Fruit fly (Drosophila melanogaster) whole organism, prepupa: ENCODE data around the gene CG2972.

Experiments
- CG10631 ChIP-seq: fragments of 200-800 bp; sonication (Bioruptor generic); optimal IDR thresholded peaks from 2 replicates; lab custom pipeline; 2016; ENCODE audit warnings: missing biosample characterization, missing genetic modification characterization
- CG10669 ChIP-seq: fragments of 200-800 bp; sonication (Bioruptor generic); optimal IDR thresholded peaks from 3 replicates; lab custom pipeline; 2018; ENCODE audit warnings: missing biosample characterization, mild to moderate bottlenecking, missing genetic modification characterization, moderate library complexity
- CG11762 ChIP-seq: fragments of 200-800 bp; sonication (Bioruptor generic); optimal IDR thresholded peaks from 3 replicates; lab custom pipeline; 2016; ENCODE audit warnings: missing biosample characterization, missing genetic modification characterization; ENCODE audit not compliant: insufficient read depth
- CG11902 ChIP-seq: fragments of 200-800 bp; sonication (Bioruptor generic); optimal IDR thresholded peaks from 3 replicates; lab custom pipeline; 2016; ENCODE audit warnings: missing biosample characterization, missing genetic modification characterization
- CG1621 ChIP-seq: fragments of 200-800 bp; sonication (Bioruptor generic); optimal IDR thresholded peaks from 3 replicates; lab custom pipeline; 2018; ENCODE audit warnings: missing biosample characterization, mild to moderate bottlenecking, missing genetic modification characterization
- CG16779 ChIP-seq: fragments of 200-800 bp; sonication (Bioruptor generic); optimal IDR thresholded peaks from 3 replicates; lab custom pipeline; 2017; ENCODE audit warnings: missing biosample characterization, mild to moderate bottlenecking, missing genetic modification characterization
- CG3032 ChIP-seq: fragments of 200-800 bp; optimal IDR thresholded peaks from 2 replicates; lab custom pipeline; 2019; ENCODE audit warnings: missing biosample characterization, mild to moderate bottlenecking, missing genetic modification characterization, moderate library complexity
- CG31627 ChIP-seq: fragments of 200-800 bp; sonication (Bioruptor generic); optimal IDR thresholded peaks from 3 replicates; lab custom pipeline; 2016; ENCODE audit warnings: missing biosample characterization, missing genetic modification characterization
- CG32006 ChIP-seq: fragments of 200-800 bp; sonication (Bioruptor generic); optimal IDR thresholded peaks from 3 replicates; lab custom pipeline; 2017; ENCODE audit warnings: missing biosample characterization, mild to moderate bottlenecking, missing genetic modification characterization
- CG34406 ChIP-seq: fragments of 200-800 bp; sonication (Bioruptor generic); optimal IDR thresholded peaks from 3 replicates; lab custom pipeline; 2016; ENCODE audit warnings: missing biosample characterization, missing genetic modification characterization
- CG3919 ChIP-seq: fragments of 200-800 bp; sonication (Bioruptor generic); optimal IDR thresholded peaks from 3 replicates; lab custom pipeline; 2016; ENCODE audit warnings: missing biosample characterization, missing genetic modification characterization
- CG4318 ChIP-seq: fragments of 200-800 bp; sonication (Bioruptor generic); optimal IDR thresholded peaks from 3 replicates; lab custom pipeline; 2017; ENCODE audit warnings: missing biosample characterization, mild to moderate bottlenecking, missing genetic modification characterization
- CG6163 ChIP-seq: fragments of 200-800 bp; sonication (Bioruptor generic); IDR thresholded peaks from 3 replicates; pipeline ENCODE4 v1.3.6; 2022; ENCODE audit warnings: missing biosample characterization, missing genetic modification characterization
- CG6276 ChIP-seq: fragments of 200-800 bp; sonication (Bioruptor generic); optimal IDR thresholded peaks from 2 replicates; lab custom pipeline; 2017; ENCODE audit warnings: missing biosample characterization, mild to moderate bottlenecking, missing genetic modification characterization
- CG6854 ChIP-seq: fragments of 200-800 bp; sonication (Bioruptor generic); optimal IDR thresholded peaks from 2 replicates; lab custom pipeline; 2017; ENCODE audit warnings: missing biosample characterization, mild to moderate bottlenecking, missing genetic modification characterization
- CG8319 ChIP-seq: fragments of 200-800 bp; sonication (Bioruptor generic); optimal IDR thresholded peaks from 3 replicates; lab custom pipeline; 2016; ENCODE audit warnings: missing biosample characterization, missing genetic modification characterization
- CG8632 ChIP-seq: fragments of 200-800 bp; sonication (Bioruptor generic); optimal IDR thresholded peaks from 3 replicates; lab custom pipeline; 2016; ENCODE audit warnings: missing biosample characterization, missing genetic modification characterization
- CG9139 ChIP-seq: fragments of 200-800 bp; sonication (Bioruptor generic); optimal IDR thresholded peaks from 3 replicates; lab custom pipeline; 2017; ENCODE audit warnings: missing biosample characterization, mild to moderate bottlenecking, missing genetic modification characterization
- Eip75B ChIP-seq: fragments of 200-800 bp; sonication (Bioruptor generic); optimal IDR thresholded peaks from 3 replicates; lab custom pipeline; 2016; ENCODE audit warnings: missing biosample characterization, missing genetic modification characterization
- Eip78C ChIP-seq: fragments of 200-800 bp; sonication (Bioruptor generic); peaks from one replicate; lab custom pipeline; 2016; ENCODE audit warnings: missing biosample characterization, missing genetic modification characterization
- Eip93F ChIP-seq: fragments of 200-800 bp; sonication (Bioruptor generic); optimal IDR thresholded peaks from 2 replicates; lab custom pipeline; 2016; ENCODE audit warnings: missing biosample characterization, mild to moderate bottlenecking, missing genetic modification characterization
- Ets21C ChIP-seq: fragments of 200-800 bp; sonication (Bioruptor generic); optimal IDR thresholded peaks from 3 replicates; lab custom pipeline; 2016; ENCODE audit warnings: missing biosample characterization, missing genetic modification characterization
- Ets96B ChIP-seq: fragments of 200-800 bp; optimal IDR thresholded peaks from 2 replicates; lab custom pipeline; 2019; ENCODE audit warnings: missing biosample characterization, mild to moderate bottlenecking, missing genetic modification characterization, moderate library complexity
- Gug ChIP-seq: fragments of 200-800 bp; sonication (Bioruptor generic); IDR thresholded peaks from 2 replicates; pipeline ENCODE4 v1.3.6; 2022; ENCODE audit warnings: missing biosample characterization, missing genetic modification characterization
- Hr39 ChIP-seq: fragments of 200-800 bp; sonication (Bioruptor generic); optimal IDR thresholded peaks from 2 replicates; lab custom pipeline; 2016; ENCODE audit warnings: missing biosample characterization, missing genetic modification characterization
- Hr4 ChIP-seq: fragments of 200-800 bp; sonication (Bioruptor generic); optimal IDR thresholded peaks from 3 replicates; lab custom pipeline; 2016; ENCODE audit warnings: missing biosample characterization, missing genetic modification characterization
- Lpt ChIP-seq: fragments of 200-800 bp; sonication (Bioruptor generic); optimal IDR thresholded peaks from 3 replicates; lab custom pipeline; 2016; ENCODE audit warnings: missing biosample characterization, missing genetic modification characterization
- Met ChIP-seq: fragments of 200-800 bp; sonication (Bioruptor generic); optimal IDR thresholded peaks from 3 replicates; lab custom pipeline; 2016; ENCODE audit warnings: missing biosample characterization, missing genetic modification characterization
- OdsH ChIP-seq: fragments of 200-800 bp; sonication (Bioruptor generic); optimal IDR thresholded peaks from 3 replicates; lab custom pipeline; 2016; ENCODE audit warnings: missing biosample characterization, missing genetic modification characterization
- Smox ChIP-seq: fragments of 200-800 bp; sonication (Bioruptor generic); optimal IDR thresholded peaks from 3 replicates; lab custom pipeline; 2016; ENCODE audit warnings: missing biosample characterization, missing genetic modification characterization
- Sox102F ChIP-seq: fragments of 200-800 bp; sonication (Bioruptor generic); optimal IDR thresholded peaks from 2 replicates; lab custom pipeline; 2016; ENCODE audit warnings: missing biosample characterization, mild to moderate bottlenecking, missing genetic modification characterization
- Sox15 ChIP-seq: fragments of 200-800 bp; sonication (Bioruptor generic); optimal IDR thresholded peaks from 3 replicates; lab custom pipeline; 2016; ENCODE audit warnings: missing biosample characterization, missing genetic modification characterization
- achi ChIP-seq: fragments of 200-800 bp; sonication (Bioruptor generic); optimal IDR thresholded peaks from 3 replicates; lab custom pipeline; 2016; ENCODE audit warnings: missing biosample characterization, missing genetic modification characterization
- acj6 ChIP-seq: fragments of 200-800 bp; sonication (Bioruptor generic); optimal IDR thresholded peaks from 3 replicates; lab custom pipeline; 2016; ENCODE audit warnings: missing biosample characterization, missing genetic modification characterization
- cyc ChIP-seq: fragments of 200-800 bp; sonication (Bioruptor generic); optimal IDR thresholded peaks from 3 replicates; lab custom pipeline; 2016; ENCODE audit warnings: missing biosample characterization, missing genetic modification characterization
- dac ChIP-seq: fragments of 200-800 bp; sonication (Bioruptor generic); optimal IDR thresholded peaks from 2 replicates; lab custom pipeline; 2017; ENCODE audit warnings: missing biosample characterization, mild to moderate bottlenecking, missing genetic modification characterization
- eg ChIP-seq: fragments of 200-800 bp; sonication (Bioruptor generic); IDR thresholded peaks from 3 replicates; pipeline ENCODE4 v1.3.6; 2022; ENCODE audit warnings: missing biosample characterization, missing genetic modification characterization
- esn ChIP-seq: fragments of 200-800 bp; sonication (Bioruptor generic); optimal IDR thresholded peaks from 2 replicates; lab custom pipeline; 2016; ENCODE audit warnings: missing biosample characterization, mild to moderate bottlenecking, missing genetic modification characterization, moderate library complexity
- fd59A ChIP-seq: fragments of 200-800 bp; sonication (Bioruptor generic); optimal IDR thresholded peaks from 2 replicates; lab custom pipeline; 2017; ENCODE audit warnings: missing biosample characterization, mild to moderate bottlenecking, missing genetic modification characterization, missing genetic modification reagents
- fd85E ChIP-seq: fragments of 200-800 bp; sonication (Bioruptor generic); optimal IDR thresholded peaks from 3 replicates; lab custom pipeline; 2016; ENCODE audit warnings: missing biosample characterization, missing genetic modification characterization
- fkh ChIP-seq: fragments of 200-800 bp; sonication (Bioruptor generic); optimal IDR thresholded peaks from 3 replicates; lab custom pipeline; 2017; ENCODE audit warnings: missing biosample characterization, mild to moderate bottlenecking, missing genetic modification characterization, moderate library complexity
- lz ChIP-seq: fragments of 200-800 bp; sonication (Bioruptor generic); optimal IDR thresholded peaks from 3 replicates; lab custom pipeline; 2016; ENCODE audit warnings: missing biosample characterization, missing genetic modification characterization
- net ChIP-seq: fragments of 200-800 bp; sonication (Bioruptor generic); optimal IDR thresholded peaks from 3 replicates; lab custom pipeline; 2016; ENCODE audit warnings: missing biosample characterization, missing genetic modification characterization
- pdm3 ChIP-seq: fragments of 200-800 bp; sonication (Bioruptor generic); optimal IDR thresholded peaks from 3 replicates; lab custom pipeline; 2016; ENCODE audit warnings: missing biosample characterization, missing genetic modification characterization
- salr ChIP-seq, 2 experiments: fragments of 200-800 bp; sonication (Bioruptor generic); optimal IDR thresholded peaks; 3 replicates each; lab custom pipeline; 2016 to 2018; ENCODE audit warnings: missing biosample characterization in 2 of 2, missing genetic modification characterization in 2 of 2, mild to moderate bottlenecking in 1 of 2
- ss ChIP-seq, 2 experiments: fragments of 200-800 bp; sonication (Bioruptor generic); optimal IDR thresholded peaks; 2 replicates in 1 of 2; 3 replicates in 1 of 2; lab custom pipeline; 2017 to 2018; ENCODE audit warnings: mild to moderate bottlenecking in 2 of 2, missing biosample characterization in 2 of 2, missing genetic modification characterization in 2 of 2, moderate library complexity in 1 of 2
- svp ChIP-seq: fragments of 200-800 bp; sonication (Bioruptor generic); peaks from one replicate; lab custom pipeline; 2016; ENCODE audit warnings: missing biosample characterization, missing genetic modification characterization
- topi ChIP-seq: fragments of 200-800 bp; sonication (Bioruptor generic); optimal IDR thresholded peaks from 3 replicates; lab custom pipeline; 2016; ENCODE audit warnings: missing biosample characterization, missing genetic modification characterization
- vri ChIP-seq: fragments of 200-800 bp; sonication (Bioruptor generic); optimal IDR thresholded peaks from 3 replicates; lab custom pipeline; 2016; ENCODE audit warnings: missing biosample characterization, mild to moderate bottlenecking, missing genetic modification characterization

The CG2972 gene

DNA sequence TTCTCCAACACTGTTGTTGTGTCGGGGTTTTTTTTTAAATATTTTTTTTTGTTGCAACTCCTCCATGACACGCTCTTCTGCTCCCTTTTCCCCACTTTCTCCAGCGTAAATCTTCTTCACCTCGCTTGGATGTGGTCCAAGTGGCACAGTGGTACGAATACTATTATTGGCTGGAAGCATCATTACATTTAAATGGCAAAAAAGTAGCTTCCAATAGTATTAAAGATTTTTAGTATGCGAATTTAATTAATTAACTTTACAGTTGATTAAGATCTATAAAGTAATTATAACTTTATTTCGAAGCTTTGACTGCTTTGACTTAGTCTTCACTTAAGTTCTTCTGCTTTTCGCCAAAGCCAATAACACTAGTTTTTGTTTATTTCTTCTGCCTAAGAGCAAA lies 35.4 kb downstream of the CG2972 start (continued):
- TF ChIP-seq cyc, result peak; percentile 16
- no peak for TF ChIP-seq Sox15
- peak; percentile 14 for TF ChIP-seq Eip75B
- no peak for TF ChIP-seq Eip93F (GFP tag; lab: Kevin White, UChicago)
- no peak for TF ChIP-seq CG8319
- no peak for TF ChIP-seq CG11902 (GFP tag; lab: Kevin White, UChicago)
- TF ChIP-seq Ets21C (GFP tag; lab: Kevin White, UChicago), result peak; percentile 25
- TF ChIP-seq Smox (GFP tag; lab: Kevin White, UChicago), result peak; percentile 49
- peak; percentile 14 for TF ChIP-seq CG31627 (GFP tag; lab: Kevin White, UChicago)
- TF ChIP-seq CG32006 (GFP tag; lab: Kevin White, UChicago), result peak; percentile 45
- peak; percentile 47 for TF ChIP-seq Met (GFP tag; lab: Kevin White, UChicago)
- peak; percentile 21 for TF ChIP-seq Hr39
- peak; percentile 0 for TF ChIP-seq CG4318 (GFP tag; lab: Kevin White, UChicago)
- TF ChIP-seq fd59A, result no peak
- TF ChIP-seq net (GFP tag; lab: Kevin White, UChicago), result peak; percentile 3
- TF ChIP-seq pdm3 (GFP tag; lab: Kevin White, UChicago), result peak; percentile 25
- TF ChIP-seq Lpt (GFP tag; lab: Kevin White, UChicago), result no peak
- TF ChIP-seq CG8632 (GFP tag; lab: Kevin White, UChicago), result no peak

DNA sequence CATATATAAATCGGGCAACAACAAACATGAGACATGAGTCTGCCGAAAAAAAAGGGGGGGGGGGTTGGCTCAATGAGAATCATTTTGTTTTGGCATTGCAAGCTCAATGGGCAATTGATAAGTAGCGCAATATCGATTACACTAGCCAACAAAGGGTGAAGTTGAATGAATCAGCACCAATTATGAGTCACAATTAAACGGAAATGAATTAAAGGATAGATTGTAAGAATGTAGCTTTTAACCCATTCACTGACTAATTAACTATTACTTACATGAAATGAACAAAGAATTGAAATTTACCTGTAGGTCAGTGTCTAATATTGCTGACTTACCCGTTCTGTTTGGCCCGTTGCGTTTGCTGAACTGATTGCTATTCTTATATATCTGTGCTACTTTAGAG lies 42.7 kb downstream of the CG2972 start:
- TF ChIP-seq CG9139 (no peak), Gug (GFP tag; lab: Robert Waterston, UW) (peak; percentile 53), CG31627 (GFP tag; lab: Kevin White, UChicago) (peak; percentile 7), CG32006 (GFP tag; lab: Kevin White, UChicago) (peak; percentile 31), CG6854 (GFP tag; lab: Kevin White, UChicago) (no peak), topi (peak; percentile 27), CG10669 (GFP tag; lab: Kevin White, UChicago) (no peak), cyc (peak; percentile 9), CG1621 (tag; lab: Kevin White, UChicago) (no peak), CG8319 (no peak), eg (GFP tag; lab: Robert Waterston, UW) (peak; percentile 76), Sox102F (GFP tag; lab: Kevin White, UChicago) (peak; percentile 1), pdm3 (GFP tag; lab: Kevin White, UChicago) (no peak), Hr4 (GFP tag; lab: Kevin White, UChicago) (no peak), CG34406 (GFP tag; lab: Kevin White, UChicago) (no peak), vri (GFP tag; lab: Kevin White, UChicago) (no peak), CG6276 (GFP tag; lab: Kevin White, UChicago) (peak; percentile 40), CG3032 (no peak), lz (GFP tag; lab: Kevin White, UChicago) (peak; percentile 5), Hr39 (peak; percentile 2), Eip75B (no peak), salr (GFP tag; optimal IDR thresholded peaks at IDR 0.05; lab: Kevin White, UChicago) (no peak), CG6163 (GFP tag; lab: Robert Waterston, UW) (peak; percentile 54; the same call in 2 of the 3 replicates), CG16779 (no peak), CG3919 (peak; percentile 27), CG8632 (GFP tag; lab: Kevin White, UChicago) (no peak), esn (GFP tag; lab: Kevin White, UChicago) (peak; percentile 28), OdsH (GFP tag; lab: Kevin White, UChicago) (peak; percentile 41), svp (GFP tag; lab: Kevin White, UChicago) (peak; percentile 73), Ets96B (tag; lab: Kevin White, UChicago) (peak; percentile 13), Eip78C (GFP tag; lab: Kevin White, UChicago) (peak; percentile 83), ss (GFP tag; optimal IDR thresholded peaks at IDR 0.05; lab: Kevin White, UChicago) (no peak), achi (GFP tag; lab: Kevin White, UChicago) (peak; percentile 26), Smox (GFP tag; lab: Kevin White, UChicago) (peak; percentile 26), acj6 (GFP tag; lab: Kevin White, UChicago) (peak; percentile 1), Eip93F (GFP tag; lab: Kevin White, UChicago) (no peak), Ets21C (GFP tag; lab: Kevin White, UChicago) (no peak), fd85E (GFP tag; lab: Kevin White, UChicago) (no peak), CG11762 (no peak), net (GFP tag; lab: Kevin White, UChicago) (peak; percentile 6), CG10631 (GFP tag; lab: Kevin White, UChicago) (peak; percentile 14), fkh (GFP tag; lab: Kevin White, UChicago) (no peak), dac (GFP tag; lab: Kevin White, UChicago) (no peak)
